Worm (Caenorhabditis elegans) whole organism, midembryonic: ENCODE results near the gene dlhd-1.

ENCODE experiments used
- flt-1 ChIP-seq: fragments of 200-800 bp; sonication (Bioruptor generic); IDR thresholded peaks from 2 replicates; pipeline ENCODE4 v1.3.6; 2022; ENCODE audit warnings: missing genetic modification characterization, missing compliant biosample characterization
- med-1 ChIP-seq: sonication (generic microtip); optimal IDR thresholded peaks from 2 replicates; lab custom pipeline; 2017; ENCODE audit warnings: missing genetic modification characterization, mild to moderate bottlenecking, missing compliant biosample characterization, antibody characterized with exemption, missing genetic modification reagents; ENCODE audit not compliant: insufficient read depth

- TF ChIP-seq flt-1 (GFP tag; lab: Robert Waterston, UW) = no peak
- no peak for TF ChIP-seq med-1 (GFP tag; lab: Kevin White, UChicago)
These were observed 22.5 kb downstream of the dlhd-1 start for ce11 chrII:1149390-1149789.
